Worm (Caenorhabditis elegans) whole organism, L1 larva: ENCODE measurements around the gene Y51H4A.941.

Experiments
- C16A3.4 ChIP-seq: fragments of 150-350 bp; optimal IDR thresholded peaks from 2 replicates; lab custom pipeline; 2014; ENCODE audit warnings: missing biosample characterization, missing genetic modification characterization
- aly-2 ChIP-seq: fragments of 150-350 bp; optimal IDR thresholded peaks from 2 replicates; lab custom pipeline; 2014; ENCODE audit warnings: missing biosample characterization, missing genetic modification characterization
- ceh-90 ChIP-seq: sonication (generic microtip); optimal IDR thresholded peaks from 2 replicates; lab custom pipeline; 2016; ENCODE audit warnings: missing genetic modification characterization, missing compliant biosample characterization
- egl-27 ChIP-seq, 2 experiments: fragments of 150-350 bp in 1 of 2; sonication (generic microtip); optimal IDR thresholded peaks; 3 replicates each; lab custom pipeline; 2017 to 2018; ENCODE audit warnings: missing biosample characterization in 2 of 2, missing genetic modification characterization in 2 of 2, missing genetic modification reagents in 2 of 2
- lin-15B ChIP-seq: fragments of 150-350 bp; sonication (generic microtip); optimal IDR thresholded peaks from 3 replicates; lab custom pipeline; 2014; ENCODE audit warnings: missing biosample characterization, missing genetic modification characterization
- lir-3 ChIP-seq: sonication (generic microtip); optimal IDR thresholded peaks from 2 replicates; lab custom pipeline; 2016; ENCODE audit warnings: mild to moderate bottlenecking, missing genetic modification characterization, moderate library complexity, missing compliant biosample characterization; ENCODE audit not compliant: poor library complexity
- lsy-2 ChIP-seq, 2 experiments: fragments of 150-350 bp; optimal IDR thresholded peaks; 2 replicates each; lab custom pipeline; 2014; ENCODE audit warnings: missing biosample characterization in 2 of 2, missing genetic modification characterization in 2 of 2

ce11 chrIV:16718651-16719050 lies 24.2 kb upstream of the Y51H4A.941 start:
- TF ChIP-seq ceh-90 (no peak), lir-3 (tag; lab: Kevin White, UChicago) (no peak), lsy-2 (tag; optimal IDR thresholded peaks at IDR 0.05; lab: Kevin White, UChicago) (no peak), C16A3.4 (tag; lab: Kevin White, UChicago) (no peak), egl-27 (tag; optimal IDR thresholded peaks at IDR 0.05; lab: Kevin White, UChicago) (no peak), lin-15B (tag; lab: Kevin White, UChicago) (no peak), aly-2 (no peak)
